Worm (Caenorhabditis elegans): ENCODE measurements around the gene unc-24.

ce11 chrIV:8007549-8007948, 27.9 kb downstream of the unc-24 start:
- no peak for TF ChIP-seq snpc-4 (tag; optimal IDR thresholded peaks at IDR 0.05)
- no peak for TF ChIP-seq R02D3.7 (tag; optimal IDR thresholded peaks at IDR 0.05)
- no peak for TF ChIP-seq nhr-237 (tag; optimal IDR thresholded peaks at IDR 0.05)
- TF ChIP-seq egl-27 (tag; optimal IDR thresholded peaks at IDR 0.05), result no peak
- TF ChIP-seq alr-1 (tag; optimal IDR thresholded peaks at IDR 0.05), result no peak
- no peak for TF ChIP-seq nhr-129 (tag; optimal IDR thresholded peaks at IDR 0.05)
- no peak for TF ChIP-seq skn-1 (tag; optimal IDR thresholded peaks at IDR 0.05)
- no peak for TF ChIP-seq ama-1 (optimal IDR thresholded peaks at IDR 0.05)
- TF ChIP-seq unc-62 (GFP tag; optimal IDR thresholded peaks at IDR 0.05), result no peak

All from whole organism, L2 larva.